Fruit fly (Drosophila melanogaster) whole organism, embryonic: ENCODE results near the gene CG32388.

ENCODE experiments used
- Antp ChIP-seq: fragments of 200-800 bp; sonication (Bioruptor generic); optimal IDR thresholded peaks from 3 replicates; lab custom pipeline; 2016; ENCODE audit warnings: missing biosample characterization, missing genetic modification characterization
- Atf3 ChIP-seq: fragments of 200-800 bp; sonication (Bioruptor generic); optimal IDR thresholded peaks from 3 replicates; lab custom pipeline; 2016; ENCODE audit warnings: missing biosample characterization, missing genetic modification characterization
- Bgb ChIP-seq: fragments of 200-800 bp; sonication (Bioruptor generic); IDR thresholded peaks from 2 replicates; pipeline ENCODE4 v1.3.6; 2022; ENCODE audit warnings: missing biosample characterization, missing genetic modification characterization; ENCODE audit not compliant: partially characterized antibody
- CG10267 ChIP-seq: fragments of 200-800 bp; sonication (Bioruptor generic); optimal IDR thresholded peaks from 2 replicates; lab custom pipeline; 2018; ENCODE audit warnings: missing biosample characterization, mild to moderate bottlenecking, missing genetic modification characterization, moderate library complexity
- CG10274 ChIP-seq: fragments of 200-800 bp; sonication (Bioruptor generic); optimal IDR thresholded peaks from 3 replicates; lab custom pipeline; 2017; ENCODE audit warnings: missing biosample characterization, mild to moderate bottlenecking, missing genetic modification characterization
- CG12219 ChIP-seq: fragments of 200-800 bp; sonication (Bioruptor generic); optimal IDR thresholded peaks from 3 replicates; lab custom pipeline; 2018; ENCODE audit warnings: missing biosample characterization, mild to moderate bottlenecking, missing genetic modification characterization
- CG12299 ChIP-seq: fragments of 200-800 bp; sonication (Bioruptor generic); optimal IDR thresholded peaks from 2 replicates; lab custom pipeline; 2018; ENCODE audit warnings: missing biosample characterization, mild to moderate bottlenecking, missing genetic modification characterization
- CG15073 ChIP-seq: fragments of 200-800 bp; sonication (Bioruptor generic); optimal IDR thresholded peaks from 2 replicates; lab custom pipeline; 2016; ENCODE audit warnings: missing biosample characterization, missing genetic modification characterization
- CG1792 ChIP-seq: fragments of 200-800 bp; sonication (Bioruptor generic); optimal IDR thresholded peaks from 2 replicates; lab custom pipeline; 2016; ENCODE audit warnings: missing biosample characterization, missing genetic modification characterization
- CG2120 ChIP-seq: fragments of 200-800 bp; sonication (Bioruptor generic); optimal IDR thresholded peaks from 3 replicates; lab custom pipeline; 2016; ENCODE audit warnings: missing biosample characterization, missing genetic modification characterization
- CG34376 ChIP-seq: fragments of 200-800 bp; sonication (Bioruptor generic); optimal IDR thresholded peaks from 2 replicates; lab custom pipeline; 2018; ENCODE audit warnings: missing biosample characterization, mild to moderate bottlenecking, missing genetic modification characterization
- CG3847 ChIP-seq: fragments of 200-800 bp; sonication (Bioruptor generic); IDR thresholded peaks from 2 replicates; pipeline ENCODE4 v1.3.6; 2022; ENCODE audit warnings: missing biosample characterization, missing genetic modification characterization
- CG4424 ChIP-seq: fragments of 200-800 bp; sonication (Bioruptor generic); optimal IDR thresholded peaks from 3 replicates; lab custom pipeline; 2016; ENCODE audit warnings: missing biosample characterization, missing genetic modification characterization
- CG5953 ChIP-seq: fragments of 200-800 bp; sonication (Bioruptor generic); IDR thresholded peaks from 2 replicates; pipeline ENCODE4 v1.3.6; 2022; ENCODE audit warnings: missing biosample characterization, missing genetic modification characterization
- CG7556 ChIP-seq: fragments of 200-800 bp; sonication (Bioruptor generic); optimal IDR thresholded peaks from 2 replicates; lab custom pipeline; 2017; ENCODE audit warnings: missing biosample characterization, mild to moderate bottlenecking, missing genetic modification characterization
- CG9609 ChIP-seq: fragments of 200-800 bp; sonication (Bioruptor generic); optimal IDR thresholded peaks from 3 replicates; lab custom pipeline; 2016; ENCODE audit warnings: missing biosample characterization, missing genetic modification characterization
- CG9797 ChIP-seq: fragments of 200-800 bp; sonication (Bioruptor generic); optimal IDR thresholded peaks from 3 replicates; lab custom pipeline; 2018; ENCODE audit warnings: missing biosample characterization, mild to moderate bottlenecking, missing genetic modification characterization
- CG9932 ChIP-seq: fragments of 200-800 bp; sonication (Bioruptor generic); IDR thresholded peaks from 2 replicates; pipeline ENCODE4 v1.3.6; 2022; ENCODE audit warnings: missing biosample characterization, missing genetic modification characterization
- Dbx ChIP-seq: fragments of 200-800 bp; sonication (Bioruptor generic); IDR thresholded peaks from 3 replicates; pipeline ENCODE4 v1.3.6; 2022; ENCODE audit warnings: missing biosample characterization, missing genetic modification characterization
- Doc3 ChIP-seq: fragments of 200-800 bp; sonication (Bioruptor generic); IDR thresholded peaks from 3 replicates; pipeline ENCODE4 v1.3.6; 2022; ENCODE audit warnings: missing biosample characterization, missing genetic modification characterization; ENCODE audit not compliant: partially characterized antibody
- E2f2 ChIP-seq: fragments of 200-800 bp; sonication (Bioruptor generic); IDR thresholded peaks from 2 replicates; pipeline ENCODE4 v1.3.6; 2022; ENCODE audit warnings: missing biosample characterization, missing genetic modification characterization
- ERR ChIP-seq: fragments of 200-800 bp; sonication (Bioruptor generic); optimal IDR thresholded peaks from 2 replicates; lab custom pipeline; 2016; ENCODE audit warnings: missing biosample characterization, missing genetic modification characterization
- Elba2 ChIP-seq: fragments of 200-800 bp; sonication (Bioruptor generic); optimal IDR thresholded peaks from 3 replicates; lab custom pipeline; 2016; ENCODE audit warnings: missing biosample characterization, missing genetic modification characterization
- Hr3 ChIP-seq: fragments of 200-800 bp; sonication (Bioruptor generic); optimal IDR thresholded peaks from 3 replicates; lab custom pipeline; 2016; ENCODE audit warnings: missing biosample characterization, missing genetic modification characterization
- Hr51 ChIP-seq, 2 experiments: fragments of 200-800 bp; sonication (Bioruptor generic); optimal IDR thresholded peaks; 2 replicates in 1 of 2; 3 replicates in 1 of 2; lab custom pipeline; 2016 to 2018; ENCODE audit warnings: missing biosample characterization in 2 of 2, missing genetic modification characterization in 2 of 2, mild to moderate bottlenecking in 1 of 2, moderate library complexity in 1 of 2
- Lim3 ChIP-seq: fragments of 200-800 bp; sonication (Bioruptor generic); IDR thresholded peaks from 2 replicates; pipeline ENCODE4 v1.3.6; 2022; ENCODE audit warnings: missing biosample characterization, missing genetic modification characterization
- MTF-1 ChIP-seq: fragments of 200-800 bp; sonication (Bioruptor generic); optimal IDR thresholded peaks from 2 replicates; lab custom pipeline; 2018; ENCODE audit warnings: missing biosample characterization, mild to moderate bottlenecking, missing genetic modification characterization, borderline replicate concordance
- Mad ChIP-seq: fragments of 200-800 bp; sonication (Bioruptor generic); optimal IDR thresholded peaks from 2 replicates; lab custom pipeline; 2016; ENCODE audit warnings: missing biosample characterization, missing genetic modification characterization
- Meics ChIP-seq: fragments of 200-800 bp; sonication (Bioruptor generic); optimal IDR thresholded peaks from 2 replicates; lab custom pipeline; 2017; ENCODE audit warnings: missing biosample characterization, mild to moderate bottlenecking, missing genetic modification characterization
- Nf-YC ChIP-seq: fragments of 200-800 bp; optimal IDR thresholded peaks from 3 replicates; lab custom pipeline; 2019; ENCODE audit warnings: missing biosample characterization, mild to moderate bottlenecking, missing genetic modification characterization, moderate library complexity
- ab ChIP-seq: fragments of 200-800 bp; sonication (Bioruptor generic); optimal IDR thresholded peaks from 2 replicates; lab custom pipeline; 2016; ENCODE audit warnings: missing biosample characterization, missing genetic modification characterization
- abd-A ChIP-seq: fragments of 200-800 bp; sonication (Bioruptor generic); optimal IDR thresholded peaks from 3 replicates; lab custom pipeline; 2019; ENCODE audit warnings: missing biosample characterization, mild to moderate bottlenecking, missing genetic modification characterization, moderate library complexity
- az2 ChIP-seq: fragments of 200-800 bp; sonication (Bioruptor generic); optimal IDR thresholded peaks from 3 replicates; lab custom pipeline; 2016; ENCODE audit warnings: missing biosample characterization, missing genetic modification characterization
- bsh ChIP-seq, 2 experiments: fragments of 200-800 bp; sonication (Bioruptor generic); optimal IDR thresholded peaks; 2 replicates each; lab custom pipeline; 2017 to 2018; ENCODE audit warnings: mild to moderate bottlenecking in 2 of 2, missing biosample characterization in 2 of 2, missing genetic modification characterization in 2 of 2, moderate library complexity in 1 of 2
- caup ChIP-seq: fragments of 200-800 bp; sonication (Bioruptor generic); optimal IDR thresholded peaks from 3 replicates; lab custom pipeline; 2017; ENCODE audit warnings: missing biosample characterization, mild to moderate bottlenecking, missing genetic modification characterization, moderate library complexity; ENCODE audit not compliant: severe bottlenecking
- dimm ChIP-seq: fragments of 200-800 bp; sonication (Bioruptor generic); IDR thresholded peaks from 2 replicates; pipeline ENCODE4 v1.3.6; 2022; ENCODE audit warnings: missing biosample characterization, missing genetic modification characterization
- fd96Cb ChIP-seq: fragments of 200-800 bp; sonication (Bioruptor generic); optimal IDR thresholded peaks from 2 replicates; lab custom pipeline; 2018; ENCODE audit warnings: missing biosample characterization, mild to moderate bottlenecking, missing genetic modification characterization, moderate library complexity
- grn ChIP-seq: fragments of 200-800 bp; sonication (Bioruptor generic); optimal IDR thresholded peaks from 3 replicates; lab custom pipeline; 2017; ENCODE audit warnings: missing biosample characterization, missing genetic modification characterization
- gsb ChIP-seq: fragments of 200-800 bp; sonication (Bioruptor generic); IDR thresholded peaks from 2 replicates; pipeline ENCODE4 v1.3.6; 2022; ENCODE audit warnings: missing biosample characterization, missing genetic modification characterization
- hb ChIP-seq: fragments of 200-800 bp; sonication (Bioruptor generic); IDR thresholded peaks from 3 replicates; pipeline ENCODE4 v1.3.6; 2022; ENCODE audit warnings: missing biosample characterization, missing genetic modification characterization; ENCODE audit not compliant: partially characterized antibody
- hbn ChIP-seq: fragments of 200-800 bp; sonication (Bioruptor generic); IDR thresholded peaks from 2 replicates; pipeline ENCODE4 v1.3.6; 2022; ENCODE audit warnings: missing biosample characterization, missing genetic modification characterization; ENCODE audit not compliant: partially characterized antibody
- her ChIP-seq: fragments of 200-800 bp; sonication (Bioruptor generic); optimal IDR thresholded peaks from 2 replicates; lab custom pipeline; 2016; ENCODE audit warnings: missing biosample characterization, missing genetic modification characterization
- kah ChIP-seq: fragments of 200-800 bp; sonication (Bioruptor generic); optimal IDR thresholded peaks from 2 replicates; lab custom pipeline; 2018; ENCODE audit warnings: missing biosample characterization, mild to moderate bottlenecking, missing genetic modification characterization
- lov ChIP-seq, 2 experiments: fragments of 200-800 bp in 1 of 2; fragments of >200 bp in 1 of 2; sonication (Bioruptor generic) in 1 of 2; IDR thresholded peaks in 1 of 2; optimal IDR thresholded peaks in 1 of 2; 2 replicates in 1 of 2; 3 replicates in 1 of 2; pipeline versions ENCODE4 v1.3.6 to Lab custom; 2017 to 2022; ENCODE audit warnings: missing biosample characterization in 1 of 2, missing genetic modification characterization in 1 of 2
- nmo ChIP-seq: fragments of 200-800 bp; sonication (Bioruptor generic); optimal IDR thresholded peaks from 2 replicates; lab custom pipeline; 2018; ENCODE audit warnings: missing biosample characterization, mild to moderate bottlenecking, missing genetic modification characterization, moderate library complexity
- ro ChIP-seq: fragments of 200-800 bp; sonication (Bioruptor generic); IDR thresholded peaks from 2 replicates; pipeline ENCODE4 v1.3.6; 2022; ENCODE audit warnings: missing biosample characterization, missing genetic modification characterization
- sima ChIP-seq: fragments of 200-800 bp; sonication (Bioruptor generic); optimal IDR thresholded peaks from 2 replicates; lab custom pipeline; 2016; ENCODE audit warnings: missing biosample characterization, missing genetic modification characterization
- so ChIP-seq: fragments of 200-800 bp; sonication (Bioruptor generic); IDR thresholded peaks from 3 replicates; pipeline ENCODE4 v1.3.6; 2022; ENCODE audit warnings: missing biosample characterization, missing genetic modification characterization
- vvl ChIP-seq: fragments of 200-800 bp; sonication (Bioruptor generic); IDR thresholded peaks from 2 replicates; pipeline ENCODE4 v1.3.6; 2022; ENCODE audit warnings: missing biosample characterization, missing genetic modification characterization

CG32388 gene

DNA sequence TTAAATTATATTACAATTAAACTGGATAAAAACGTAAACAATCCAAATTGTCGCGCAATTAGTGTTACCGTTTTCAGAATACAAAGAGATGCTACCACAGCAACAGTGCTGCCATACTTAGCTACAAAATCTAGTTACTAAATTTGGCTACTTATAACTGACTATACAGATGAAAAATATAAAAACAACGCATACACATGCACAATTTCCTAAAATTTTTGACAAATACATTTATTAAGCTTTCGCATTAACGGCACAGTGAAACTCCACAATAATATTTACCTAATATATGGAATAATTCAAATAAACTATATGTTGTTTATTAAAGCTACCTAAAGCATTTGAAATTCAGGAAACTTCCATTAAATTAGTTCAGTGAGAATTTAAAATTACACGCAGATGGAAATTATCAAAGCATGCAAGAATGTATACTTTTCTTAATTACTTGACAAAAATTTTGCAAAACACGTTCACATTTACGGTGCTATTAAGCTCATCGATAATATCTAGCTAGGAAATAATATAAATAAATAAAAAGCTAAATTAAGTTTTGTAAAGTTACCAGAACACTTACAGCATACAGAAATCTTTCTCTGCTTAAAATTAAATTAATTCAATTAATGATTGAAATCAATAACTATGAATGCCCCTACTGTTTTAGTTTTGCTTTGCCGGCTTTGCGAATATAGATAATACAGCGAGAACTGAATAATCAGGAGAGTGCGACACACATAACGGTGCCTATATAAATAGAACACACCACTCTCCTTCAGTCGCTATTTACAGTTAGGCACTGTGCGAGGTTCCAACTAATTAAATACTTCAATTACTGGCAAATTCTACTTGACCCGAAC, 15.2 kb downstream of the CG32388 start, which contains the start of the genes Mis12 and CG9953 (continued):
- TF ChIP-seq CG2120 (peak; percentile 36), CG10267 (tag; lab: Kevin White, UChicago) (peak; percentile 21), Lim3 (GFP tag; lab: Robert Waterston, UW) (no peak), abd-A (no peak), Doc3 (GFP tag; lab: Robert Waterston, UW) (no peak), CG4424 (GFP tag; lab: Kevin White, UChicago) (peak; percentile 35), caup (GFP tag; lab: Kevin White, UChicago) (no peak), fd96Cb (no peak), Antp (no peak), Atf3 (GFP tag; lab: Kevin White, UChicago) (no peak), kah (no peak), MTF-1 (GFP tag; lab: Kevin White, UChicago) (no peak), E2f2 (GFP tag; lab: Robert Waterston, UW) (peak; percentile 59), CG34376 (no peak), CG15073 (GFP tag; lab: Kevin White, UChicago) (no peak), CG9609 (no peak), CG5953 (no peak), ro (GFP tag; lab: Robert Waterston, UW) (no peak; the same call in 1 of the 2 replicates), lov (optimal IDR thresholded peaks at IDR 0.05; lab: Kevin White, UChicago) (no peak), lov (GFP tag; IDR thresholded peaks at IDR 0.05; lab: Robert Waterston, UW) (no peak), gsb (GFP tag; lab: Robert Waterston, UW) (no peak), CG10274 (no peak), grn (GFP tag; lab: Kevin White, UChicago) (no peak), CG3847 (GFP tag; lab: Robert Waterston, UW) (no peak), hbn (GFP tag; lab: Robert Waterston, UW) (no peak), bsh (GFP tag; optimal IDR thresholded peaks at IDR 0.05; lab: Kevin White, UChicago) (peak; percentile 15 to 28), hb (GFP tag; lab: Robert Waterston, UW) (no peak), CG7556 (peak; percentile 47), nmo (peak; percentile 68), Mad (GFP tag; lab: Kevin White, UChicago) (no peak), her (GFP tag; lab: Kevin White, UChicago) (no peak), CG9932 (peak; percentile 36), Dbx (GFP tag; lab: Robert Waterston, UW) (no peak), vvl (GFP tag; lab: Robert Waterston, UW) (peak; percentile 78), CG9797 (peak; percentile 15), so (no peak), Hr3 (GFP tag; lab: Kevin White, UChicago) (peak; percentile 51), Nf-YC (peak; percentile 51), ab (GFP tag; lab: Kevin White, UChicago) (no peak), az2 (GFP tag; lab: Kevin White, UChicago) (peak; percentile 55), dimm (no peak), CG1792 (GFP tag; lab: Kevin White, UChicago) (no peak), Bgb (GFP tag; lab: Robert Waterston, UW) (no peak), Elba2 (no peak), CG12219 (GFP tag; lab: Kevin White, UChicago) (no peak), sima (GFP tag; lab: Kevin White, UChicago) (no peak), Hr51 (GFP tag; optimal IDR thresholded peaks at IDR 0.05; lab: Kevin White, UChicago) (no peak), CG12299 (no peak), Meics (GFP tag; lab: Kevin White, UChicago) (peak; percentile 55), ERR (GFP tag; lab: Kevin White, UChicago) (no peak)
